Fruit fly (Drosophila melanogaster): ENCODE results near the gene by.

The by gene

dm6 chr3R:9551013-9551658 is 18.3 kb upstream of the by start (continued):
- peak; percentile 17 for TF ChIP-seq fu2 (GFP tag; optimal IDR thresholded peaks at IDR 0.05)
- TF ChIP-seq Bteb2 (GFP tag; optimal IDR thresholded peaks at IDR 0.05), result no peak
- no peak for TF ChIP-seq ara (GFP tag; IDR thresholded peaks at IDR 0.05)
- TF ChIP-seq CG9727 (GFP tag; optimal IDR thresholded peaks at IDR 0.05), result peak; percentile 20
- peak; percentile 36 for TF ChIP-seq lov (optimal IDR thresholded peaks at IDR 0.05)
- TF ChIP-seq lov (GFP tag; IDR thresholded peaks at IDR 0.05), result no peak
- TF ChIP-seq CG12659 (GFP tag; optimal IDR thresholded peaks at IDR 0.05), result peak; percentile 43
- TF ChIP-seq kay (GFP tag; optimal IDR thresholded peaks at IDR 0.05), result peak; percentile 43
- TF ChIP-seq tin (GFP tag; optimal IDR thresholded peaks at IDR 0.05), result peak; percentile 15
- peak; percentile 25 for TF ChIP-seq lilli (GFP tag; optimal IDR thresholded peaks at IDR 0.05)
- TF ChIP-seq CG16863 (GFP tag; optimal IDR thresholded peaks at IDR 0.05), result no peak
- TF ChIP-seq CG6254 (GFP tag; optimal IDR thresholded peaks at IDR 0.05), result peak; percentile 52
- peak; percentile 16 for TF ChIP-seq zfh2 (GFP tag; optimal IDR thresholded peaks at IDR 0.05)
- peak; percentile 51 for TF ChIP-seq sd (tag; optimal IDR thresholded peaks at IDR 0.05)
- peak; percentile 24 for TF ChIP-seq Vsx1 (GFP tag; optimal IDR thresholded peaks at IDR 0.05)
- peak; percentile 54 for TF ChIP-seq CG1233 (GFP tag; optimal IDR thresholded peaks at IDR 0.05)
- no peak for TF ChIP-seq CG8359 (GFP tag; optimal IDR thresholded peaks at IDR 0.05; ENCODE audit: borderline replicate concordance)
- TF ChIP-seq yki (optimal IDR thresholded peaks at IDR 0.05), result peak; percentile 50
- TF ChIP-seq Hr51 (GFP tag; optimal IDR thresholded peaks at IDR 0.05), result peak in 1 of 2 experiments; percentile 17
- peak; percentile 48 for TF ChIP-seq CG1603 (tag; optimal IDR thresholded peaks at IDR 0.05)
- peak; percentile 29 for TF ChIP-seq Hey (tag; optimal IDR thresholded peaks at IDR 0.05)
- peak; percentile 84 for TF ChIP-seq CG12071 (GFP tag; optimal IDR thresholded peaks at IDR 0.05)
- TF ChIP-seq gem (tag; optimal IDR thresholded peaks at IDR 0.05), result no peak
- peak; percentile 50 for TF ChIP-seq Asciz (GFP tag; optimal IDR thresholded peaks at IDR 0.05)
- TF ChIP-seq CG9932 (GFP tag; IDR thresholded peaks at IDR 0.05), result no peak
- TF ChIP-seq CG5180 (GFP tag; optimal IDR thresholded peaks at IDR 0.05), result peak; percentile 59
- no peak for TF ChIP-seq eyg (GFP tag; optimal IDR thresholded peaks at IDR 0.05)
- TF ChIP-seq ac (GFP tag; optimal IDR thresholded peaks at IDR 0.05), result peak; percentile 3
- TF ChIP-seq Neu2 (GFP tag; optimal IDR thresholded peaks at IDR 0.05; ENCODE audit: borderline replicate concordance), result no peak
- TF ChIP-seq pan (optimal IDR thresholded peaks at IDR 0.05), result no peak
- TF ChIP-seq pan (GFP tag; optimal IDR thresholded peaks at IDR 0.05 in 1 of 2, IDR thresholded peaks at IDR 0.05 in 1 of 2), result no peak
- TF ChIP-seq h (optimal IDR thresholded peaks at IDR 0.05), result no peak
- peak; percentile 43 for TF ChIP-seq nerfin-1 (tag; optimal IDR thresholded peaks at IDR 0.05)
- no peak for TF ChIP-seq stc (GFP tag; IDR thresholded peaks at IDR 0.05)
- peak; percentile 44 for TF ChIP-seq NC2β (GFP tag; optimal IDR thresholded peaks at IDR 0.05)
- peak; percentile 80 for TF ChIP-seq CG12769 (tag; optimal IDR thresholded peaks at IDR 0.05)
- peak; percentile 25 for TF ChIP-seq CG18011 (GFP tag; optimal IDR thresholded peaks at IDR 0.05)
- TF ChIP-seq gro (GFP tag; optimal IDR thresholded peaks at IDR 0.05), result peak; percentile 66
- no peak for TF ChIP-seq sqz (GFP tag; optimal IDR thresholded peaks at IDR 0.05)
- TF ChIP-seq Eip74EF (GFP tag; optimal IDR thresholded peaks at IDR 0.05), result peak in 1 of 2 experiments; percentile 83
- TF ChIP-seq CrebB (tag; optimal IDR thresholded peaks at IDR 0.05), result peak; percentile 68
- TF ChIP-seq HLH54F (GFP tag; optimal IDR thresholded peaks at IDR 0.05), result no peak
- peak; percentile 11 for TF ChIP-seq CG8281 (tag; optimal IDR thresholded peaks at IDR 0.05)
- peak; percentile 32 for TF ChIP-seq CG11723 (GFP tag; optimal IDR thresholded peaks at IDR 0.05)
- no peak for TF ChIP-seq Dbx (GFP tag; IDR thresholded peaks at IDR 0.05)
- TF ChIP-seq CG15011 (GFP tag; optimal IDR thresholded peaks at IDR 0.05), result peak; percentile 19
- TF ChIP-seq Camta (GFP tag; optimal IDR thresholded peaks at IDR 0.05), result peak; percentile 46
- peak; percentile 59 for TF ChIP-seq D (optimal IDR thresholded peaks at IDR 0.05)
- TF ChIP-seq D (GFP tag; optimal IDR thresholded peaks at IDR 0.05), result peak; percentile 8
- peak; percentile 82 for TF ChIP-seq CG6765 (GFP tag; optimal IDR thresholded peaks at IDR 0.05)
